Fruit fly (Drosophila melanogaster): Measurements from ENCODE around the gene CG10479.

Gene CG10479

DNA sequence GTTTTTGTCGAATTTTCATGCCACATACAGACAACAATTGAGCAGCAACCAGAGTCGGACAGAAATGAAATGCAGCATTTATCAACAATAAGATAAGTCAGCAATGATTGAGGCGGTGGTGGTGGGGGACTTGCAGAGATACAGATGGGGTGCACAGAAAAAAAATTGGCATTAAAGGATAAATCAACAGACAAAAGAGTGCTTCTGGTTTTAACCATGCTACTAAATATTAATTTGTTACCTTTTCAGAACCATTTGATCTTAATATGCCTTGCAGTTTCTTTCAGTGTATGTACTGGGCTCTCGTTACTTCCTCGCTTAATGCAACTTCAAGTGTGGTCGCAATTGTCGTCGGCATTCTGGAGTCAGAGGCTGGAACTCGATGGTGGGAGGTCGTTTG is 12.9 kb upstream of the CG10479 start (continued):
- no peak for TF ChIP-seq CG43689 (GFP tag; IDR thresholded peaks at IDR 0.05)
- 0 out of 2 replicates have a peak, but pooled peaks have one; percentile 11 for TF ChIP-seq aop (GFP tag; IDR thresholded peaks at IDR 0.05)
- TF ChIP-seq ERR (GFP tag; optimal IDR thresholded peaks at IDR 0.05): no peak
- no peak for TF ChIP-seq mirr (GFP tag; optimal IDR thresholded peaks at IDR 0.05)
- no peak for TF ChIP-seq CG11398 (GFP tag; optimal IDR thresholded peaks at IDR 0.05)
- no peak for TF ChIP-seq CG17568 (GFP tag; optimal IDR thresholded peaks at IDR 0.05)
- no peak for TF ChIP-seq CG10462 (GFP tag; optimal IDR thresholded peaks at IDR 0.05)
- TF ChIP-seq fu2 (GFP tag; optimal IDR thresholded peaks at IDR 0.05): no peak
- peak; percentile 18 for TF ChIP-seq CG33557 (GFP tag; optimal IDR thresholded peaks at IDR 0.05)
- TF ChIP-seq CG13894 (tag; optimal IDR thresholded peaks at IDR 0.05): no peak
- TF ChIP-seq dysf (GFP tag; IDR thresholded peaks at IDR 0.05): peak; percentile 52; the same call in 1 of the 3 replicates
- peak; percentile 70 for TF ChIP-seq CG6254 (GFP tag; optimal IDR thresholded peaks at IDR 0.05)
- TF ChIP-seq Xrp1 (GFP tag; IDR thresholded peaks at IDR 0.05): peak; percentile 88
- TF ChIP-seq unpg (GFP tag; optimal IDR thresholded peaks at IDR 0.05): peak; percentile 24
- TF ChIP-seq ATbp (GFP tag; optimal IDR thresholded peaks at IDR 0.05): peak; percentile 27
- TF ChIP-seq emc (GFP tag; optimal IDR thresholded peaks at IDR 0.05): no peak
- TF ChIP-seq CG1529 (GFP tag; optimal IDR thresholded peaks at IDR 0.05): no peak
- peak in 1 of 2 experiments; percentile 77 for TF ChIP-seq eve (GFP tag; optimal IDR thresholded peaks at IDR 0.05)
- no peak; the same call in 1 of the 2 replicates for TF ChIP-seq CG6272 (GFP tag; IDR thresholded peaks at IDR 0.05)
- no peak for TF ChIP-seq sqz (GFP tag; optimal IDR thresholded peaks at IDR 0.05)
- no peak for TF ChIP-seq CHES-1-like (GFP tag; optimal IDR thresholded peaks at IDR 0.05)
- no peak for TF ChIP-seq odd (GFP tag; optimal IDR thresholded peaks at IDR 0.05)
- peak; percentile 62 for TF ChIP-seq gem (tag; optimal IDR thresholded peaks at IDR 0.05)
- TF ChIP-seq CG4424 (GFP tag; optimal IDR thresholded peaks at IDR 0.05): peak; percentile 72
- no peak for TF ChIP-seq CG2889 (GFP tag; IDR thresholded peaks at IDR 0.05)
- no peak for TF ChIP-seq run (tag; optimal IDR thresholded peaks at IDR 0.05)
- 0 out of 3 replicates have a peak, but pooled peaks have one; percentile 53 for TF ChIP-seq CG11093 (GFP tag; IDR thresholded peaks at IDR 0.05)
- TF ChIP-seq Jarid2 (GFP tag; optimal IDR thresholded peaks at IDR 0.05): peak; percentile 31
- no peak for TF ChIP-seq CG4707 (GFP tag; optimal IDR thresholded peaks at IDR 0.05)
- TF ChIP-seq CG6175 (GFP tag; IDR thresholded peaks at IDR 0.05): no peak
- TF ChIP-seq CG7839 (tag; optimal IDR thresholded peaks at IDR 0.05): peak; percentile 68
- TF ChIP-seq CG9215 (GFP tag; IDR thresholded peaks at IDR 0.05): no peak
- TF ChIP-seq pum (GFP tag; optimal IDR thresholded peaks at IDR 0.05): peak; percentile 32
- no peak for TF ChIP-seq Fer3 (tag; optimal IDR thresholded peaks at IDR 0.05)
- no peak for TF ChIP-seq Adf1 (GFP tag; IDR thresholded peaks at IDR 0.05)
- TF ChIP-seq bigmax (GFP tag; optimal IDR thresholded peaks at IDR 0.05): no peak
- TF ChIP-seq Spps (tag; optimal IDR thresholded peaks at IDR 0.05): peak; percentile 68
- TF ChIP-seq Nf-YB (GFP tag; optimal IDR thresholded peaks at IDR 0.05): no peak
- no peak for TF ChIP-seq gt (GFP tag; IDR thresholded peaks at IDR 0.05)
- peak; percentile 44 for TF ChIP-seq CG33213 (GFP tag; optimal IDR thresholded peaks at IDR 0.05)
- no peak for TF ChIP-seq wdn (GFP tag; IDR thresholded peaks at IDR 0.05)
- peak; percentile 47; the same call in 1 of the 2 replicates for TF ChIP-seq CG32767 (GFP tag; IDR thresholded peaks at IDR 0.05)
- TF ChIP-seq CG7963 (GFP tag; IDR thresholded peaks at IDR 0.05; ENCODE audit: partially characterized antibody): no peak
- peak; percentile 19 for TF ChIP-seq CG31388 (GFP tag; optimal IDR thresholded peaks at IDR 0.05)
- TF ChIP-seq CG14441 (GFP tag; IDR thresholded peaks at IDR 0.05): 0 out of 2 replicates have a peak, but pooled peaks have one; percentile 16
- TF ChIP-seq prd (optimal IDR thresholded peaks at IDR 0.05): no peak
- TF ChIP-seq prd (GFP tag; IDR thresholded peaks at IDR 0.05): peak; percentile 84
- no peak for TF ChIP-seq HmgZ (tag; optimal IDR thresholded peaks at IDR 0.05)
- no peak for TF ChIP-seq CG12299 (tag; optimal IDR thresholded peaks at IDR 0.05)
- no peak for TF ChIP-seq CG3065 (GFP tag; optimal IDR thresholded peaks at IDR 0.05)
- TF ChIP-seq Taf1 (GFP tag; IDR thresholded peaks at IDR 0.05): no peak
- peak; percentile 69 for TF ChIP-seq Blimp-1 (GFP tag; optimal IDR thresholded peaks at IDR 0.05)

Measured in whole organism, embryonic.